Worm (Caenorhabditis elegans) whole organism, L4 larva: ENCODE measurements around the gene lgc-18.

ENCODE experiments used
- Y105C5A.15 ChIP-seq: fragments of 200-800 bp; sonication (Bioruptor generic); IDR thresholded peaks from 2 replicates; pipeline ENCODE4 v1.3.6; 2022; ENCODE audit warnings: missing genetic modification characterization, missing compliant biosample characterization
- ZK337.2 ChIP-seq: fragments of 200-800 bp; sonication (Bioruptor generic); IDR thresholded peaks from 2 replicates; pipeline ENCODE4 v1.3.6; 2022; ENCODE audit warnings: missing genetic modification reagents, missing genetic modification characterization, missing compliant biosample characterization
- aha-1 ChIP-seq: fragments of 150-350 bp; peaks from one replicate; lab custom pipeline; 2014; ENCODE audit warnings: missing biosample characterization, missing genetic modification characterization
- ceh-20 ChIP-seq: fragments of 200-800 bp; sonication (Bioruptor generic); IDR thresholded peaks from 2 replicates; pipeline ENCODE4 v1.3.6; 2022; ENCODE audit warnings: missing genetic modification reagents, missing genetic modification characterization, missing compliant biosample characterization
- ceh-44 ChIP-seq: fragments of 200-800 bp; sonication (Bioruptor generic); IDR thresholded peaks from 2 replicates; pipeline ENCODE4 v1.3.6; 2022; ENCODE audit warnings: missing genetic modification reagents, missing genetic modification characterization, missing compliant biosample characterization
- ceh-62 ChIP-seq: sonication (generic microtip); optimal IDR thresholded peaks from 2 replicates; lab custom pipeline; 2017; ENCODE audit warnings: missing biosample characterization, missing genetic modification characterization
- ceh-82 ChIP-seq: sonication (generic microtip); optimal IDR thresholded peaks from 2 replicates; lab custom pipeline; 2017; ENCODE audit warnings: missing biosample characterization, missing genetic modification characterization
- ces-1 ChIP-seq: fragments of 150-350 bp; sonication (generic microtip); optimal IDR thresholded peaks from 4 replicates; lab custom pipeline; 2014; ENCODE audit warnings: missing biosample characterization, missing genetic modification reagents, missing genetic modification characterization
- cey-2 ChIP-seq: sonication (generic microtip); optimal IDR thresholded peaks from 3 replicates; lab custom pipeline; 2017; ENCODE audit warnings: missing genetic modification characterization, mild to moderate bottlenecking, missing compliant biosample characterization, antibody characterized with exemption, borderline replicate concordance; ENCODE audit not compliant: insufficient read depth
- ctbp-1 ChIP-seq: fragments of 200-800 bp; sonication (Bioruptor generic); IDR thresholded peaks from 2 replicates; pipeline ENCODE4 v1.3.6; 2022; ENCODE audit warnings: missing genetic modification reagents, missing genetic modification characterization, missing compliant biosample characterization
- daf-16 ChIP-seq, 3 experiments: sonication (generic microtip); optimal IDR thresholded peaks; 2 replicates each; lab custom pipeline; 2016 to 2017; ENCODE audit warnings: missing genetic modification characterization in 3 of 3, missing genetic modification reagents in 3 of 3, mild to moderate bottlenecking in 2 of 3, missing compliant biosample characterization in 2 of 3, missing biosample characterization in 1 of 3, moderate library complexity in 1 of 3
- daf-19 ChIP-seq: fragments of 200-800 bp; sonication (Bioruptor generic); conservative IDR thresholded peaks from 2 replicates; pipeline ENCODE4 v1.3.6; 2022; ENCODE audit warnings: missing genetic modification characterization, missing compliant biosample characterization
- dmd-6 ChIP-seq: fragments of 200-800 bp; sonication (Bioruptor generic); IDR thresholded peaks from 2 replicates; pipeline ENCODE4 v1.3.6; 2022; ENCODE audit warnings: missing genetic modification reagents, missing genetic modification characterization, missing compliant biosample characterization
- dpl-1 ChIP-seq: fragments of 150-350 bp; optimal IDR thresholded peaks from 2 replicates; lab custom pipeline; 2014; ENCODE audit warnings: missing biosample characterization, missing genetic modification reagents, missing genetic modification characterization
- dve-1 ChIP-seq: sonication (generic microtip); optimal IDR thresholded peaks from 2 replicates; lab custom pipeline; 2017; ENCODE audit warnings: antibody characterized with exemption, mild to moderate bottlenecking, missing genetic modification characterization, missing compliant biosample characterization; ENCODE audit not compliant: insufficient read depth
- gei-8 ChIP-seq: fragments of 200-800 bp; sonication (Bioruptor generic); optimal IDR thresholded peaks from 2 replicates; lab custom pipeline; 2018; ENCODE audit warnings: mild to moderate bottlenecking, missing genetic modification characterization, missing compliant biosample characterization
- hif-1 ChIP-seq, 2 experiments: sonication (generic microtip); optimal IDR thresholded peaks; 2 replicates each; lab custom pipeline; 2016 to 2017; ENCODE audit warnings: missing compliant biosample characterization in 2 of 2, missing genetic modification characterization in 2 of 2, missing genetic modification reagents in 2 of 2, missing genotype in 2 of 2, mild to moderate bottlenecking in 1 of 2
- hlh-11 ChIP-seq: fragments of 200-800 bp; sonication (Bioruptor generic); optimal IDR thresholded peaks from 2 replicates; lab custom pipeline; 2018; ENCODE audit warnings: mild to moderate bottlenecking, missing genetic modification characterization, missing compliant biosample characterization
- hlh-30 ChIP-seq: sonication (generic microtip); optimal IDR thresholded peaks from 2 replicates; lab custom pipeline; 2017; ENCODE audit warnings: antibody characterized with exemption, mild to moderate bottlenecking, missing genetic modification characterization, missing compliant biosample characterization; ENCODE audit not compliant: insufficient read depth
- hmg-1.1 ChIP-seq: fragments of 200-800 bp; sonication (Bioruptor generic); IDR thresholded peaks from 2 replicates; pipeline ENCODE4 v1.3.6; 2022; ENCODE audit warnings: missing genetic modification reagents, missing genetic modification characterization, missing compliant biosample characterization
- jun-1 ChIP-seq: fragments of 150-350 bp; optimal IDR thresholded peaks from 2 replicates; lab custom pipeline; 2014; ENCODE audit warnings: missing biosample characterization, missing genetic modification reagents, missing genetic modification characterization
- lin-1 ChIP-seq: fragments of 200-800 bp; sonication (Bioruptor generic); IDR thresholded peaks from 2 replicates; pipeline ENCODE4 v1.3.6; 2022; ENCODE audit warnings: missing genetic modification reagents, missing genetic modification characterization, missing compliant biosample characterization
- lin-29 ChIP-seq: fragments of 200-800 bp; sonication (Bioruptor generic); IDR thresholded peaks from 2 replicates; pipeline ENCODE4 v1.3.6; 2022; ENCODE audit warnings: missing genetic modification reagents, missing genetic modification characterization, missing compliant biosample characterization
- lir-3 ChIP-seq: sonication (generic microtip); optimal IDR thresholded peaks from 2 replicates; lab custom pipeline; 2016; ENCODE audit warnings: mild to moderate bottlenecking, missing genetic modification characterization, missing compliant biosample characterization
- madf-9 ChIP-seq: fragments of 200-800 bp; sonication (Bioruptor generic); conservative IDR thresholded peaks from 2 replicates; pipeline ENCODE4 v1.3.6; 2022; ENCODE audit warnings: missing genetic modification reagents, missing genetic modification characterization, missing compliant biosample characterization
- mdl-1 ChIP-seq, 2 experiments: fragments of 150-350 bp in 1 of 2; sonication (generic microtip) in 1 of 2; optimal IDR thresholded peaks; 2 replicates each; lab custom pipeline; 2014 to 2017; ENCODE audit warnings: missing biosample characterization in 2 of 2, missing genetic modification characterization in 2 of 2
- mes-2 ChIP-seq: sonication (generic microtip); optimal IDR thresholded peaks from 2 replicates; lab custom pipeline; 2016; ENCODE audit warnings: missing genotype, mild to moderate bottlenecking, missing genetic modification characterization, missing compliant biosample characterization; ENCODE audit not compliant: poor library complexity, severe bottlenecking
- mxl-2 ChIP-seq: fragments of 200-800 bp; sonication (Bioruptor generic); conservative IDR thresholded peaks from 2 replicates; pipeline ENCODE4 v1.3.6; 2022; ENCODE audit warnings: missing genetic modification reagents, missing genetic modification characterization, missing compliant biosample characterization
- mxl-3 ChIP-seq: fragments of 200-800 bp; sonication (Bioruptor generic); optimal IDR thresholded peaks from 2 replicates; lab custom pipeline; 2018; ENCODE audit warnings: mild to moderate bottlenecking, missing genetic modification characterization, missing compliant biosample characterization
- nhr-111 ChIP-seq: fragments of 200-800 bp; sonication (Bioruptor generic); optimal IDR thresholded peaks from 2 replicates; lab custom pipeline; 2018; ENCODE audit warnings: mild to moderate bottlenecking, missing genetic modification characterization, missing compliant biosample characterization
- nhr-237 ChIP-seq: sonication (generic microtip); optimal IDR thresholded peaks from 2 replicates; lab custom pipeline; 2017; ENCODE audit warnings: missing biosample characterization, missing genetic modification characterization
- nhr-28 ChIP-seq: fragments of 150-350 bp; optimal IDR thresholded peaks from 2 replicates; lab custom pipeline; 2014; ENCODE audit warnings: missing biosample characterization, missing genetic modification characterization
- nhr-42 ChIP-seq: fragments of 200-800 bp; sonication (Bioruptor generic); IDR thresholded peaks from 2 replicates; pipeline ENCODE4 v1.3.6; 2022; ENCODE audit warnings: missing genetic modification characterization, missing compliant biosample characterization
- nhr-48 ChIP-seq: sonication (generic microtip); optimal IDR thresholded peaks from 2 replicates; lab custom pipeline; 2016; ENCODE audit warnings: mild to moderate bottlenecking, missing genetic modification characterization, missing compliant biosample characterization
- nhr-6 ChIP-seq: fragments of 150-350 bp; optimal IDR thresholded peaks from 2 replicates; lab custom pipeline; 2014; ENCODE audit warnings: missing biosample characterization, missing genetic modification characterization
- pha-4 ChIP-seq, 2 experiments: fragments of 150-350 bp in 1 of 2; fragments of 200-800 bp in 1 of 2; sonication (Bioruptor generic) in 1 of 2; IDR thresholded peaks in 1 of 2; optimal IDR thresholded peaks in 1 of 2; 2 replicates each; pipeline versions ENCODE4 v1.3.6 to Lab custom; 2014 to 2022; ENCODE audit warnings: missing genetic modification characterization in 2 of 2, missing genetic modification reagents in 2 of 2, missing biosample characterization in 1 of 2, missing compliant biosample characterization in 1 of 2
- saeg-2 ChIP-seq: fragments of 200-800 bp; sonication (Bioruptor generic); IDR thresholded peaks from 2 replicates; pipeline ENCODE4 v1.3.6; 2022; ENCODE audit warnings: missing genetic modification reagents, missing genetic modification characterization, missing compliant biosample characterization
- skn-1 ChIP-seq: fragments of 150-350 bp; optimal IDR thresholded peaks from 2 replicates; lab custom pipeline; 2014; ENCODE audit warnings: missing biosample characterization, missing genetic modification characterization
- spr-3 ChIP-seq: fragments of 200-800 bp; sonication (Bioruptor generic); optimal IDR thresholded peaks from 2 replicates; lab custom pipeline; 2018; ENCODE audit warnings: mild to moderate bottlenecking, missing genetic modification characterization, missing compliant biosample characterization
- tag-97 ChIP-seq: fragments of 200-800 bp; sonication (Bioruptor generic); IDR thresholded peaks from 2 replicates; pipeline ENCODE4 v1.3.6; 2022; ENCODE audit warnings: missing genetic modification characterization, missing compliant biosample characterization
- unc-130 ChIP-seq: sonication (generic microtip); optimal IDR thresholded peaks from 2 replicates; lab custom pipeline; 2016; ENCODE audit warnings: missing genetic modification reagents, missing genetic modification characterization, missing compliant biosample characterization
- unc-62 ChIP-seq, 3 experiments: fragments of 150-350 bp in 1 of 3; sonication (generic microtip); optimal IDR thresholded peaks in 2 of 3; peaks in 1 of 3; 1 replicate in 1 of 3; 2 replicates in 2 of 3; lab custom pipeline; 2014 to 2017; ENCODE audit warnings: missing biosample characterization in 3 of 3, missing genetic modification characterization in 3 of 3, missing genetic modification reagents in 3 of 3, missing genotype in 1 of 3
- vab-7 ChIP-seq: fragments of 200-800 bp; sonication (Bioruptor generic); IDR thresholded peaks from 2 replicates; pipeline ENCODE4 v1.3.6; 2022; ENCODE audit warnings: missing genetic modification reagents, missing genetic modification characterization, missing compliant biosample characterization
- zip-2 ChIP-seq: fragments of 150-350 bp; optimal IDR thresholded peaks from 2 replicates; lab custom pipeline; 2014; ENCODE audit warnings: missing biosample characterization, missing genetic modification characterization

Gene lgc-18

ce11 chrX:12175667-12176278, 50.4 kb downstream of the lgc-18 start:
- TF ChIP-seq ceh-20 (GFP tag; lab: Robert Waterston, UW) (peak; percentile 27; the same call in 1 of the 2 replicates), dmd-6 (GFP tag; lab: Robert Waterston, UW) (peak; percentile 26; the same call in 1 of the 2 replicates), nhr-28 (tag; lab: Kevin White, UChicago) (peak; percentile 21), aha-1 (tag; lab: Kevin White, UChicago) (peak; percentile 62), daf-16 (GFP tag; optimal IDR thresholded peaks at IDR 0.05; lab: Kevin White, UChicago) (peak in 1 of 2 experiments; percentile 4), daf-16 (tag; optimal IDR thresholded peaks at IDR 0.05; lab: Kevin White, UChicago) (no peak), spr-3 (GFP tag; lab: Kevin White, UChicago) (no peak), dve-1 (tag; lab: Kevin White, UChicago) (no peak), hif-1 (tag; optimal IDR thresholded peaks at IDR 0.05; lab: Kevin White, UChicago) (no peak), hlh-11 (tag; lab: Kevin White, UChicago) (peak; percentile 11), unc-62 (GFP tag; optimal IDR thresholded peaks at IDR 0.05 in 1 of 2; lab: Kevin White, UChicago) (peak in 1 of 2 experiments; percentile 16), unc-62 (tag; optimal IDR thresholded peaks at IDR 0.05; lab: Kevin White, UChicago) (no peak)
- TF ChIP-seq, all 104 proteins: peak for 7

ce11 chrX:12176394-12176793, 51.0 kb downstream of the lgc-18 start:
- TF ChIP-seq mdl-1 (tag; optimal IDR thresholded peaks at IDR 0.05; lab: Kevin White, UChicago) (peak in 1 of 2 experiments; percentile 5), ceh-82 (tag; lab: Kevin White, UChicago) (no peak), gei-8 (GFP tag; lab: Kevin White, UChicago) (no peak), nhr-28 (tag; lab: Kevin White, UChicago) (peak; percentile 40), unc-62 (GFP tag; optimal IDR thresholded peaks at IDR 0.05 in 1 of 2; lab: Kevin White, UChicago) (no peak), unc-62 (tag; optimal IDR thresholded peaks at IDR 0.05; lab: Kevin White, UChicago) (no peak), hlh-30 (peak; percentile 65), daf-19 (0 out of 2 replicates have a peak, but pooled peaks have one; percentile 42), nhr-48 (tag; lab: Kevin White, UChicago) (peak; percentile 47), mxl-3 (GFP tag; lab: Kevin White, UChicago) (peak; percentile 34), hlh-11 (tag; lab: Kevin White, UChicago) (peak; percentile 67), hmg-1.1 (GFP tag; lab: Robert Waterston, UW) (no peak), lir-3 (tag; lab: Kevin White, UChicago) (no peak), lin-29 (GFP tag; lab: Robert Waterston, UW) (no peak)

- no peak for TF ChIP-seq nhr-237 (tag; lab: Kevin White, UChicago)
- no peak for TF ChIP-seq tag-97 (GFP tag; lab: Robert Waterston, UW)
- no peak for TF ChIP-seq Y105C5A.15
- no peak for TF ChIP-seq skn-1 (tag; lab: Kevin White, UChicago)
- TF ChIP-seq mxl-3 (GFP tag; lab: Kevin White, UChicago), result no peak
- TF ChIP-seq ceh-44, result no peak
- TF ChIP-seq nhr-6, result peak; percentile 42
- TF ChIP-seq ceh-62, result no peak
- TF ChIP-seq madf-9, result no peak
- TF ChIP-seq dpl-1 (GFP tag; lab: Kevin White, UChicago), result no peak
- TF ChIP-seq ces-1 (GFP tag; lab: Kevin White, UChicago), result no peak
- no peak for TF ChIP-seq unc-130 (GFP tag; lab: Kevin White, UChicago)
- TF ChIP-seq nhr-42 (GFP tag; lab: Robert Waterston, UW), result no peak
- no peak for TF ChIP-seq nhr-111 (GFP tag; lab: Kevin White, UChicago)
- no peak for TF ChIP-seq ZK337.2 (GFP tag; lab: Robert Waterston, UW)
- no peak for TF ChIP-seq pha-4 (GFP tag; IDR thresholded peaks at IDR 0.05; lab: Robert Waterston, UW)
- no peak for TF ChIP-seq pha-4 (tag; optimal IDR thresholded peaks at IDR 0.05; lab: Kevin White, UChicago)
- no peak for TF ChIP-seq lin-1
- TF ChIP-seq vab-7 (GFP tag; lab: Robert Waterston, UW), result no peak
- no peak for TF ChIP-seq ctbp-1 (GFP tag; lab: Robert Waterston, UW)
- no peak for TF ChIP-seq saeg-2
- no peak for TF ChIP-seq cey-2 (tag; lab: Kevin White, UChicago)
- TF ChIP-seq mxl-2 (GFP tag; lab: Robert Waterston, UW), result no peak
- no peak for TF ChIP-seq jun-1
- TF ChIP-seq mes-2 (tag; lab: Kevin White, UChicago), result peak; percentile 30
- TF ChIP-seq zip-2 (tag; lab: Kevin White, UChicago), result no peak
Observed at ce11 chrX:12176873-12177293, 51.5 kb downstream of the lgc-18 start.
